Fruit fly (Drosophila melanogaster) whole organism, adult: ENCODE measurements around the gene CG31549.

Experiments used
- CG11617 ChIP-seq: fragments of 200-800 bp; sonication (Bioruptor generic); optimal IDR thresholded peaks from 2 replicates; lab custom pipeline; 2017; ENCODE audit warnings: mild to moderate bottlenecking, missing biosample characterization, missing genetic modification reagents, missing genetic modification characterization
- CG12768 ChIP-seq: fragments of 200-800 bp; sonication (Bioruptor generic); optimal IDR thresholded peaks from 2 replicates; lab custom pipeline; 2017; ENCODE audit warnings: missing biosample characterization, missing genetic modification characterization, mild to moderate bottlenecking, moderate library complexity, missing genetic modification reagents
- CG14711 ChIP-seq: fragments of 200-800 bp; sonication (Bioruptor generic); optimal IDR thresholded peaks from 2 replicates; lab custom pipeline; 2018; ENCODE audit warnings: missing biosample characterization, mild to moderate bottlenecking, missing genetic modification characterization, moderate library complexity
- CG1620 ChIP-seq: fragments of 200-800 bp; sonication (Bioruptor generic); optimal IDR thresholded peaks from 2 replicates; lab custom pipeline; 2016; ENCODE audit warnings: missing biosample characterization, missing genetic modification characterization
- CG33017 ChIP-seq: fragments of 200-800 bp; sonication (Bioruptor generic); optimal IDR thresholded peaks from 2 replicates; lab custom pipeline; 2018; ENCODE audit warnings: missing biosample characterization, mild to moderate bottlenecking, missing genetic modification characterization, moderate library complexity
- CG5204 ChIP-seq: fragments of 200-800 bp; sonication (Bioruptor generic); optimal IDR thresholded peaks from 2 replicates; lab custom pipeline; 2016; ENCODE audit warnings: missing biosample characterization, missing genetic modification characterization
- CG7045 ChIP-seq: fragments of 200-800 bp; sonication (Bioruptor generic); optimal IDR thresholded peaks from 2 replicates; lab custom pipeline; 2017; ENCODE audit warnings: missing biosample characterization, mild to moderate bottlenecking, missing genetic modification characterization
- CG7101 ChIP-seq: fragments of 200-800 bp; sonication (Bioruptor generic); optimal IDR thresholded peaks from 2 replicates; lab custom pipeline; 2018; ENCODE audit warnings: missing biosample characterization, mild to moderate bottlenecking, missing genetic modification characterization, moderate library complexity
- Clk ChIP-seq: fragments of 200-800 bp; sonication (Bioruptor generic); optimal IDR thresholded peaks from 2 replicates; lab custom pipeline; 2017; ENCODE audit warnings: missing biosample characterization, missing genetic modification characterization
- Crg-1 ChIP-seq: fragments of 200-800 bp; sonication (Bioruptor generic); optimal IDR thresholded peaks from 2 replicates; lab custom pipeline; 2016; ENCODE audit warnings: missing biosample characterization, missing genetic modification characterization
- Hr96 ChIP-seq: fragments of 200-800 bp; sonication (Bioruptor generic); optimal IDR thresholded peaks from 2 replicates; lab custom pipeline; 2016; ENCODE audit warnings: missing biosample characterization, missing genetic modification characterization
- Mnt ChIP-seq: fragments of 200-800 bp; sonication (Bioruptor generic); optimal IDR thresholded peaks from 2 replicates; lab custom pipeline; 2016; ENCODE audit warnings: missing biosample characterization, mild to moderate bottlenecking, missing genetic modification characterization
- bab1 ChIP-seq: fragments of 200-800 bp; sonication (Bioruptor generic); optimal IDR thresholded peaks from 3 replicates; lab custom pipeline; 2019; ENCODE audit warnings: missing biosample characterization, mild to moderate bottlenecking, missing genetic modification characterization, moderate library complexity
- cic ChIP-seq: fragments of 200-800 bp; sonication (Bioruptor generic); optimal IDR thresholded peaks from 2 replicates; lab custom pipeline; 2017; ENCODE audit warnings: missing biosample characterization, mild to moderate bottlenecking, missing genetic modification characterization, moderate library complexity
- cnc ChIP-seq, 2 experiments: fragments of >200 bp; optimal IDR thresholded peaks; 2 replicates each; lab custom pipeline; 2017
- kay ChIP-seq: fragments of 200-800 bp; sonication (Bioruptor generic); peaks from one replicate; lab custom pipeline; 2016; ENCODE audit warnings: missing biosample characterization, missing genetic modification characterization, borderline replicate concordance
- ovo ChIP-seq: fragments of 200-800 bp; sonication (Bioruptor generic); optimal IDR thresholded peaks from 2 replicates; lab custom pipeline; 2016; ENCODE audit warnings: missing biosample characterization, missing genetic modification characterization
- pad ChIP-seq: fragments of 200-800 bp; sonication (Bioruptor generic); optimal IDR thresholded peaks from 3 replicates; lab custom pipeline; 2017; ENCODE audit warnings: missing biosample characterization, missing genetic modification characterization, mild to moderate bottlenecking, moderate library complexity, missing genetic modification reagents
- tj ChIP-seq: fragments of 200-800 bp; sonication (Bioruptor generic); optimal IDR thresholded peaks from 3 replicates; lab custom pipeline; 2017; ENCODE audit warnings: missing biosample characterization, mild to moderate bottlenecking, missing genetic modification characterization, moderate library complexity
- toe ChIP-seq: fragments of 200-800 bp; sonication (Bioruptor generic); optimal IDR thresholded peaks from 2 replicates; lab custom pipeline; 2016; ENCODE audit warnings: missing biosample characterization, missing genetic modification characterization

Gene CG31549

DNA sequence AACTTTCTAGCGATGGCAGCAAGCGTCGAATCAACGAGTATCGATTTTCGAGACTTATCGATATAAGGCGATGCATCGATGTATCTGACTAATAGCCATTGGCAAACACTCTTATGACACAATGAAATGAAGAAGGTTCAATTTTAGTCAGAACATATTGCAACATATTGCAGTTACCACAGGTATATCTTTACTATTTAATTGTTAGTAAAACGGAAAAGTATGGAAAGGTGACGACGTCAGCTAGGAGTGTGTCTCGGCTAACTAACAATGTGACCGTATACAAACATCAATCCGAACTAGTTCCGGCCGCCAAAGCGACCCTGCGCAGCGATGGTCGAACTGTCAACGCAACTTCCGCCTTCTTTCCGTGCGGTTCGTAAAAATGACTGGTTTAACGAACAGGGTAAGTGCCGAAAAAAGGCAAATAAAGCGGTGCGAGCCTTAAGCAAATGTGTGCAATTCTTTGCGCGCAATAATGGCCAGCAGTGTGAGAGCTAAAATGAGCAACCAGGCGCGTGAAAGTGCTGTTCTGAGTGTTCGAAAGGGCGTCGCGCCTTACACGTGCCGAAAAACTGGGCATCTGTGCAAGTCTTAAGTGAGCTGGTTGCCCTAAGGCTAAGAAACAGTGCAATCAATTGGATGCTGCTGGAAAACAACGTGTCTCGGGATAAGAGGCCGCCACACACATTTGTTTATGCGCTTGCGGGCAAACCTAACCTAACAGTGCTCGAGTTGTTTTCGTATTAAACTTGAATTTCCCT is 7.7 kb upstream of the CG31549 start, which contains the start of the genes Dph4, Spec2 and RpL13A:
Gene Dph4 (minus strand): TSS at position 11 of the 764 bp plus-strand sequence.
Gene Spec2 (minus strand): TSS at position 11 of the 764 bp plus-strand sequence.
Gene RpL13A (plus strand): TSS at position 360 of the 764 bp plus-strand sequence.
- TF ChIP-seq bab1 (GFP tag; lab: Kevin White, UChicago) (peak; percentile 92), CG33017 (peak; percentile 90), toe (GFP tag; lab: Kevin White, UChicago) (no peak), Mnt (peak; percentile 95), CG11617 (GFP tag; lab: Kevin White, UChicago) (peak; percentile 98), tj (GFP tag; lab: Kevin White, UChicago) (peak; percentile 88), kay (GFP tag; lab: Kevin White, UChicago) (no peak), Crg-1 (GFP tag; lab: Kevin White, UChicago) (peak; percentile 98), CG7045 (GFP tag; lab: Kevin White, UChicago) (peak; percentile 94), CG7101 (peak; percentile 96), cnc (optimal IDR thresholded peaks at IDR 0.05; lab: Kevin White, UChicago) (no peak), CG5204 (GFP tag; lab: Kevin White, UChicago) (no peak), CG1620 (GFP tag; lab: Kevin White, UChicago) (peak; percentile 97), CG14711 (tag; lab: Kevin White, UChicago) (peak; percentile 73), Hr96 (GFP tag; lab: Kevin White, UChicago) (no peak), cic (GFP tag; lab: Kevin White, UChicago) (peak; percentile 72), Clk (GFP tag; lab: Kevin White, UChicago) (peak; percentile 85), ovo (GFP tag; lab: Kevin White, UChicago) (peak; percentile 94), CG12768 (peak; percentile 95), pad (GFP tag; lab: Kevin White, UChicago) (peak; percentile 85)

DNA sequence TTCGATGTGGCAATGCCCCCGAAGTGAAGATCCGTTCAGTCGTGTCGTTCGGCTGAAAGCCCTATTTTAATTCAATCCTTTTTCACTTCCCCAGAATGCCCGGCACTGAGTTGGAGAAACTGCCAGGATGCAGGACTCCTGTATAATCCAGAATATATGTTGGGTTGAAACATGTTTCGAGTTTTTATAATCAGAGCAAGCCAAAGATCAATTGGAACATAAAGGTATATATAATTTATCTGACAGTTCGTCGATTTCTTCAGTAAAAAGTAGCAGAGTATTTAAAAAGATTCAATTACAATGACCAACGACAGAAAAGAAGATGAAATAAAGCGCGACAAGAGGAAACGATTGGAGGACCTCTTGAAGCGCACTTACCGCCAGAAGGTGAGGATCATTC is 4.4 kb upstream of the CG31549 start, which contains the start of gene CG31551:
Gene CG31551 (plus strand): TSS at position 301 of the 400 bp plus-strand sequence.
- no peak for TF ChIP-seq kay (GFP tag; lab: Kevin White, UChicago)
- TF ChIP-seq Crg-1 (GFP tag; lab: Kevin White, UChicago) = no peak
- TF ChIP-seq pad (GFP tag; lab: Kevin White, UChicago) = no peak
- TF ChIP-seq CG1620 (GFP tag; lab: Kevin White, UChicago) = no peak
- TF ChIP-seq CG12768 = no peak
- TF ChIP-seq bab1 (GFP tag; lab: Kevin White, UChicago) = no peak
- no peak for TF ChIP-seq tj (GFP tag; lab: Kevin White, UChicago)
- no peak for TF ChIP-seq CG11617 (GFP tag; lab: Kevin White, UChicago)

DNA sequence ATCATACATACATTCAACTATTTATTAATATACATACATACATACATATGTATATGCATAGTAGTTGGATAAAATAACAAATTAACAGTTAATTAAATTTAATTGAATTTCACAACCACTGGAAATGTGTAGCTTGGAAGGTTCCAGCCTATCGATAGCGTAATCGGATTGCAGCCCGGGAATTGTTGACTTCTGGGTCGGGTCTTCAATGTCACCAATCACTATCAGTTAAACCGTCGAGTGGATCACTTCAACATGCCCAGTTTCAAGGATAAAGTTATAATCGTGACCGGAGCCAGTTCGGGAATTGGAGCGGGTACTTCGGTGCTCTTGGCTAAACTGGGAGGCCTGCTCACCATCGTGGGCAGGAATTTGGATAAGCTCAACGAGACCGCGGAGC is 1.4 kb downstream of the CG31549 start, which contains the start of gene CG12171:
Gene CG12171 (plus strand): TSS at position 191 of the 400 bp plus-strand sequence.
- no peak for TF ChIP-seq CG1620 (GFP tag; lab: Kevin White, UChicago)
- no peak for TF ChIP-seq CG33017
- TF ChIP-seq ovo (GFP tag; lab: Kevin White, UChicago) = no peak
- TF ChIP-seq Hr96 (GFP tag; lab: Kevin White, UChicago) = no peak
- peak; percentile 23 for TF ChIP-seq CG7101
- TF ChIP-seq cnc (optimal IDR thresholded peaks at IDR 0.05; lab: Kevin White, UChicago) = no peak
- TF ChIP-seq Clk (GFP tag; lab: Kevin White, UChicago) = no peak
- TF ChIP-seq cic (GFP tag; lab: Kevin White, UChicago) = peak; percentile 61
- TF ChIP-seq CG7045 (GFP tag; lab: Kevin White, UChicago) = no peak
- no peak for TF ChIP-seq pad (GFP tag; lab: Kevin White, UChicago)
- TF ChIP-seq tj (GFP tag; lab: Kevin White, UChicago) = no peak
- TF ChIP-seq CG14711 (tag; lab: Kevin White, UChicago) = no peak
- no peak for TF ChIP-seq CG12768
- TF ChIP-seq Mnt = no peak
- TF ChIP-seq bab1 (GFP tag; lab: Kevin White, UChicago) = peak; percentile 34
- TF ChIP-seq Crg-1 (GFP tag; lab: Kevin White, UChicago) = peak; percentile 12
- TF ChIP-seq CG11617 (GFP tag; lab: Kevin White, UChicago) = peak; percentile 36
- TF ChIP-seq CG5204 (GFP tag; lab: Kevin White, UChicago) = no peak
- TF ChIP-seq toe (GFP tag; lab: Kevin White, UChicago) = no peak

DNA sequence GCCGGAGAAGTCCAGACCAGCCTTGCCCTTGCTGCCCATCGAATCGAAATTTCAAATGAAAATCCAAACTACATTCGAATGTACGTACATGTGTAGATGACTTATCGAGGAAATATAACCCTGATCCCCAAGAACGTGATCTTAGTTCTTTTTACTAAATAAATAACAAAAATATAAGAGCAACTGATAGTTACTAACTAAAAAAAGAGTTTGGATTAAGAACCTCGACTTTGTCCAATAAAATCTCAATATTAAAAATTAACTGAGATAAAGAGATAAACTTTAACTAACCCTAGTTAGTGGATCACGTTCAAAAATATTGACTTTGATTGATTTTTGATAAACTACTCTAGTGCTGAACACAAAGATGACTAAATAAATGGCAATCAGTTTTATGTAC is 3.5 kb downstream of the CG31549 start, which contains the start of gene CG31546:
Gene CG31546 (minus strand): TSS at position 101 of the 400 bp plus-strand sequence.
- TF ChIP-seq kay (GFP tag; lab: Kevin White, UChicago) = no peak
- TF ChIP-seq CG7101 = no peak

DNA sequence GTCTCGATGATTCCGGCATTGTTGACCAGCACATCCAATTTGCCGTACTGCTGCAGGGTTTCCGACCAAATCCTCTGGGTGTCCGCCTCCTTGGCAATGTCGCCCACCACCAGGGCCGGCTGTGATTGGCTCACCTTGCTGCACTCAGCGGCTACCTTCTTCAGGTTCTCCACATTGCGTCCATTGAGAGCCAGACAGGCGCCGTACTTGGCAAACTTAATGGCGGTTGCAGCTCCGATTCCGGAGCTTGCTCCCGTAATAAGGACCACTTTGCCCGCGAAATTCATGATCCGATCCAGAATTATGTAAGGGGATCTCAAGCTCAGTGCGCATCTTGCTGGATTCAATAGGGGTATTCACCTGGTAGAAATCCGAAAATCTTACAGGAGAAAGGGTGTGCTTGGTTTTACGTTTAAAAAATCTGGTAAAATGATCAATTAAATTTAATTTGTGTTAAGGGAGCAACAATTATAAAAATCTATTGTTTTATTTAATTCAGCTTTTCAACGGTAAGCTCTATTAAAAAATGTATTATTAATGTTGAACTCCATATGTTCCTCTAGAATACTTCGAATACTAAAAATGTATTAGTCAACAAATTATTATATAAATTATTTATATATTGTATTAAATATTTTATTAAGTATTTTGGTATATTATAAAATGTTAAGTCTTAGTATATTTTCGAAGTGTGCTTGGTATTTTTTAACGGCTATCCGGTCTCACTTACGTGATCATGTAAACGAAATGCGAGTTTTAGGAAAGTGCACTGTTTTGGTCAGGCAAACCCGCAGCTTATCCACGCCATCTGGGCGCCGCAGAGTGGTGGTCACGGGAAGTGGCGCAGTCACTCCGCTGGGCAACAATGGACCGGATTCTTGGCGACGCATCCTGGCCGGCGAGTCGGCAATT is 4.8 kb downstream of the CG31549 start, which contains the start of the genes CG31548 and CG12170:
Gene CG31548 (minus strand): TSS at position 334 of the 912 bp plus-strand sequence.
Gene CG12170 (plus strand): TSS at position 716 of the 912 bp plus-strand sequence.
- TF ChIP-seq toe (GFP tag; lab: Kevin White, UChicago) (no peak), Clk (GFP tag; lab: Kevin White, UChicago) (no peak), CG1620 (GFP tag; lab: Kevin White, UChicago) (no peak), CG7045 (GFP tag; lab: Kevin White, UChicago) (peak; percentile 31), Mnt (peak; percentile 25), tj (GFP tag; lab: Kevin White, UChicago) (peak; percentile 27), CG12768 (peak; percentile 2), cic (GFP tag; lab: Kevin White, UChicago) (no peak), CG14711 (tag; lab: Kevin White, UChicago) (peak; percentile 57), Hr96 (GFP tag; lab: Kevin White, UChicago) (no peak), CG33017 (peak; percentile 49), cnc (optimal IDR thresholded peaks at IDR 0.05; lab: Kevin White, UChicago) (no peak), bab1 (GFP tag; lab: Kevin White, UChicago) (no peak), CG7101 (peak; percentile 56), ovo (GFP tag; lab: Kevin White, UChicago) (no peak), CG5204 (GFP tag; lab: Kevin White, UChicago) (no peak), Crg-1 (GFP tag; lab: Kevin White, UChicago) (peak; percentile 1), CG11617 (GFP tag; lab: Kevin White, UChicago) (peak; percentile 78), kay (GFP tag; lab: Kevin White, UChicago) (no peak), pad (GFP tag; lab: Kevin White, UChicago) (no peak)
